Fruit fly (Drosophila melanogaster): ENCODE results near the gene PGS1.

The PGS1 gene

dm6 chr3R:18745961-18746468, at the start of gene PGS1, which contains the start of gene gwl (continued):
- TF ChIP-seq run (tag; optimal IDR thresholded peaks at IDR 0.05) (no peak), bcd (GFP tag; optimal IDR thresholded peaks at IDR 0.05) (peak; percentile 68), CG7372 (GFP tag; IDR thresholded peaks at IDR 0.05) (peak; percentile 78), CG10321 (GFP tag; IDR thresholded peaks at IDR 0.05) (no peak), tin (GFP tag; optimal IDR thresholded peaks at IDR 0.05) (peak; percentile 74), CG6813 (GFP tag; optimal IDR thresholded peaks at IDR 0.05) (no peak), Poxn (GFP tag; IDR thresholded peaks at IDR 0.05) (no peak), CG31365 (tag; optimal IDR thresholded peaks at IDR 0.05) (no peak), tup (GFP tag; optimal IDR thresholded peaks at IDR 0.05) (no peak), sens-2 (GFP tag; IDR thresholded peaks at IDR 0.05) (0 out of 2 replicates have a peak, but pooled peaks have one; percentile 43), CG12104 (GFP tag; optimal IDR thresholded peaks at IDR 0.05) (peak; percentile 73), CG17385 (GFP tag; optimal IDR thresholded peaks at IDR 0.05) (no peak), wdn (GFP tag; IDR thresholded peaks at IDR 0.05) (peak; percentile 52; the same call in 1 of the 2 replicates), Neu2 (GFP tag; optimal IDR thresholded peaks at IDR 0.05; ENCODE audit: borderline replicate concordance) (no peak), CG17829 (tag; optimal IDR thresholded peaks at IDR 0.05) (peak; percentile 67), CG5245 (GFP tag; optimal IDR thresholded peaks at IDR 0.05) (peak; percentile 31), Lhr (GFP tag; optimal IDR thresholded peaks at IDR 0.05) (peak; percentile 24), B-H1 (GFP tag; IDR thresholded peaks at IDR 0.05) (peak; percentile 71), sd (tag; optimal IDR thresholded peaks at IDR 0.05) (no peak), az2 (GFP tag; optimal IDR thresholded peaks at IDR 0.05) (peak; percentile 80), Max (GFP tag; optimal IDR thresholded peaks at IDR 0.05) (peak; percentile 56), CG10147 (GFP tag; optimal IDR thresholded peaks at IDR 0.05) (no peak), eve (GFP tag; optimal IDR thresholded peaks at IDR 0.05) (no peak), CG3847 (GFP tag; IDR thresholded peaks at IDR 0.05) (peak; percentile 88), Asciz (GFP tag; optimal IDR thresholded peaks at IDR 0.05) (no peak), mam (GFP tag; optimal IDR thresholded peaks at IDR 0.05) (peak; percentile 67), CG32772 (GFP tag; IDR thresholded peaks at IDR 0.05) (peak; percentile 85), CG1529 (GFP tag; optimal IDR thresholded peaks at IDR 0.05) (no peak), ato (GFP tag; IDR thresholded peaks at IDR 0.05; ENCODE audit: partially characterized antibody) (no peak), NfI (GFP tag; optimal IDR thresholded peaks at IDR 0.05) (peak; percentile 66), gem (tag; optimal IDR thresholded peaks at IDR 0.05) (peak; percentile 89), CG12155 (GFP tag; optimal IDR thresholded peaks at IDR 0.05) (peak; percentile 69), CG3281 (GFP tag; optimal IDR thresholded peaks at IDR 0.05) (no peak), Meics (GFP tag; optimal IDR thresholded peaks at IDR 0.05) (peak; percentile 64), dmrt11E (tag; optimal IDR thresholded peaks at IDR 0.05) (peak; percentile 83), ac (GFP tag; optimal IDR thresholded peaks at IDR 0.05) (no peak), vnd (GFP tag; IDR thresholded peaks at IDR 0.05; ENCODE audit: partially characterized antibody) (0 out of 3 replicates have a peak, but pooled peaks have one; percentile 35), CG2120 (GFP tag; optimal IDR thresholded peaks at IDR 0.05) (peak; percentile 84), CG5180 (GFP tag; optimal IDR thresholded peaks at IDR 0.05) (no peak), disco-r (GFP tag; optimal IDR thresholded peaks at IDR 0.05) (no peak), crc (GFP tag; optimal IDR thresholded peaks at IDR 0.05) (no peak), peb (GFP tag; IDR thresholded peaks at IDR 0.05) (no peak), Eip74EF (GFP tag; optimal IDR thresholded peaks at IDR 0.05) (no peak), CG10209 (GFP tag; optimal IDR thresholded peaks at IDR 0.05) (peak; percentile 71), CG2678 (tag; optimal IDR thresholded peaks at IDR 0.05) (no peak), CG15514 (GFP tag; optimal IDR thresholded peaks at IDR 0.05) (peak; percentile 45), CG10959 (GFP tag; IDR thresholded peaks at IDR 0.05) (peak; percentile 48; the same call in 1 of the 2 replicates), Atf6 (GFP tag; IDR thresholded peaks at IDR 0.05) (peak; percentile 81), CG7963 (GFP tag; IDR thresholded peaks at IDR 0.05; ENCODE audit: partially characterized antibody) (no peak)
